Worm (Caenorhabditis elegans) whole organism, young adult: ENCODE results near the gene bgnt-1.4.
A peak's percentile ranks its signal among the peaks of the same experiment; 100 is the strongest.

Experiments used
- B0035.1 ChIP-seq: sonication (generic microtip); optimal IDR thresholded peaks from 2 replicates; lab custom pipeline; 2016; ENCODE audit warnings: missing genetic modification characterization, mild to moderate bottlenecking, missing compliant biosample characterization, missing genotype, missing genetic modification reagents
- F10E7.11 ChIP-seq: sonication (generic microtip); optimal IDR thresholded peaks from 2 replicates; lab custom pipeline; 2017; ENCODE audit warnings: mild to moderate bottlenecking, missing genetic modification characterization, moderate library complexity, missing compliant biosample characterization
- F22D6.2 ChIP-seq: sonication (generic microtip); optimal IDR thresholded peaks from 2 replicates; lab custom pipeline; 2016; ENCODE audit warnings: mild to moderate bottlenecking, missing genetic modification characterization, missing compliant biosample characterization
- F23B12.7 ChIP-seq: sonication (generic microtip); optimal IDR thresholded peaks from 2 replicates; lab custom pipeline; 2017; ENCODE audit warnings: missing genetic modification characterization, mild to moderate bottlenecking, missing compliant biosample characterization, antibody characterized with exemption, moderate library complexity; ENCODE audit not compliant: insufficient read depth
- F37B4.10 ChIP-seq: fragments of 200-800 bp; sonication (Bioruptor generic); IDR thresholded peaks from 2 replicates; pipeline ENCODE4 v1.3.6; 2022; ENCODE audit warnings: missing genetic modification characterization, missing compliant biosample characterization
- F39B2.1 ChIP-seq: fragments of 200-800 bp; sonication (Bioruptor generic); IDR thresholded peaks from 2 replicates; pipeline ENCODE4 v1.3.6; 2022; ENCODE audit warnings: missing genetic modification reagents, missing genetic modification characterization, missing compliant biosample characterization
- F57C9.4 ChIP-seq: sonication (generic microtip); optimal IDR thresholded peaks from 2 replicates; lab custom pipeline; 2017; ENCODE audit warnings: mild to moderate bottlenecking, missing genetic modification characterization, missing compliant biosample characterization
- Y56A3A.18 ChIP-seq: fragments of 200-800 bp; sonication (Bioruptor generic); IDR thresholded peaks from 2 replicates; pipeline ENCODE4 v1.3.6; 2022; ENCODE audit warnings: missing genetic modification reagents, missing genetic modification characterization, missing compliant biosample characterization
- Y79H2A.3 ChIP-seq: fragments of 200-800 bp; sonication (Bioruptor generic); conservative IDR thresholded peaks from 2 replicates; pipeline ENCODE4 v1.3.6; 2022; ENCODE audit warnings: missing genetic modification reagents, missing genetic modification characterization, missing compliant biosample characterization
- Y95B8A.8 ChIP-seq: fragments of 200-800 bp; sonication (Bioruptor generic); IDR thresholded peaks from 2 replicates; pipeline ENCODE4 v1.3.6; 2022; ENCODE audit warnings: missing genetic modification reagents, missing genetic modification characterization, missing compliant biosample characterization
- attf-5 ChIP-seq: fragments of 200-800 bp; sonication (Bioruptor generic); optimal IDR thresholded peaks from 2 replicates; lab custom pipeline; 2018; ENCODE audit warnings: mild to moderate bottlenecking, missing genetic modification characterization, missing compliant biosample characterization
- bed-1 ChIP-seq: fragments of 200-800 bp; sonication (Bioruptor generic); IDR thresholded peaks from 2 replicates; pipeline ENCODE4 v1.3.6; 2022; ENCODE audit warnings: missing genetic modification reagents, missing genetic modification characterization, missing compliant biosample characterization
- ccch-3 ChIP-seq: fragments of 200-800 bp; sonication (Bioruptor generic); optimal IDR thresholded peaks from 2 replicates; lab custom pipeline; 2018; ENCODE audit warnings: mild to moderate bottlenecking, missing genetic modification characterization, missing compliant biosample characterization
- ceh-100 ChIP-seq: fragments of 200-800 bp; sonication (Bioruptor generic); IDR thresholded peaks from 2 replicates; pipeline ENCODE4 v1.3.6; 2022; ENCODE audit warnings: missing genetic modification reagents, missing genetic modification characterization, missing compliant biosample characterization
- ceh-58 ChIP-seq: fragments of 200-800 bp; sonication (Bioruptor generic); IDR thresholded peaks from 2 replicates; pipeline ENCODE4 v1.3.6; 2022; ENCODE audit warnings: missing genetic modification characterization, missing compliant biosample characterization
- ceh-79 ChIP-seq: sonication (generic microtip); optimal IDR thresholded peaks from 2 replicates; lab custom pipeline; 2017; ENCODE audit warnings: mild to moderate bottlenecking, missing genetic modification characterization, missing compliant biosample characterization
- ceh-91 ChIP-seq: fragments of 200-800 bp; sonication (Bioruptor generic); IDR thresholded peaks from 2 replicates; pipeline ENCODE4 v1.3.6; 2022; ENCODE audit warnings: missing genetic modification reagents, missing genetic modification characterization, missing compliant biosample characterization
- die-1 ChIP-seq: sonication (generic microtip); optimal IDR thresholded peaks from 2 replicates; lab custom pipeline; 2016; ENCODE audit warnings: missing genotype, mild to moderate bottlenecking, missing genetic modification characterization, missing compliant biosample characterization
- dox-1 ChIP-seq: fragments of 200-800 bp; sonication (Bioruptor generic); IDR thresholded peaks from 2 replicates; pipeline ENCODE4 v1.3.6; 2022; ENCODE audit warnings: missing genetic modification reagents, missing genetic modification characterization, missing compliant biosample characterization
- dpl-1 ChIP-seq: fragments of 150-350 bp; optimal IDR thresholded peaks from 2 replicates; lab custom pipeline; 2014; ENCODE audit warnings: missing biosample characterization, missing genetic modification reagents, missing genetic modification characterization
- ekl-4 ChIP-seq: fragments of 200-800 bp; sonication (Bioruptor generic); IDR thresholded peaks from 2 replicates; pipeline ENCODE4 v1.3.6; 2022; ENCODE audit warnings: missing genetic modification reagents, missing genetic modification characterization, missing compliant biosample characterization
- ets-4 ChIP-seq: fragments of 200-800 bp; sonication (Bioruptor generic); optimal IDR thresholded peaks from 2 replicates; lab custom pipeline; 2018; ENCODE audit warnings: mild to moderate bottlenecking, missing genetic modification characterization, missing compliant biosample characterization
- fkh-3 ChIP-seq: sonication (generic microtip); optimal IDR thresholded peaks from 2 replicates; lab custom pipeline; 2016; ENCODE audit warnings: mild to moderate bottlenecking, missing genetic modification characterization, missing compliant biosample characterization
- gei-17 ChIP-seq: fragments of 200-800 bp; sonication (Bioruptor generic); optimal IDR thresholded peaks from 2 replicates; lab custom pipeline; 2018; ENCODE audit warnings: mild to moderate bottlenecking, missing genetic modification characterization, missing compliant biosample characterization
- him-1 ChIP-seq: sonication (generic microtip); optimal IDR thresholded peaks from 2 replicates; lab custom pipeline; 2016; ENCODE audit warnings: missing genotype, missing genetic modification reagents, missing genetic modification characterization, missing compliant biosample characterization
- hlh-12 ChIP-seq: sonication (generic microtip); optimal IDR thresholded peaks from 2 replicates; lab custom pipeline; 2016; ENCODE audit warnings: missing genetic modification characterization, missing compliant biosample characterization
- hmg-20 ChIP-seq: fragments of 200-800 bp; sonication (Bioruptor generic); IDR thresholded peaks from 2 replicates; pipeline ENCODE4 v1.3.6; 2022; ENCODE audit warnings: missing genetic modification reagents, missing genetic modification characterization, missing compliant biosample characterization
- let-607 ChIP-seq, 2 experiments: fragments of 200-800 bp in 1 of 2; sonication (Bioruptor generic) in 1 of 2; sonication (generic microtip) in 1 of 2; optimal IDR thresholded peaks; 2 replicates each; lab custom pipeline; 2016 to 2018; ENCODE audit warnings: mild to moderate bottlenecking in 2 of 2, missing compliant biosample characterization in 2 of 2, missing genetic modification characterization in 2 of 2, moderate library complexity in 2 of 2, missing genotype in 1 of 2
- lin-26 ChIP-seq: fragments of 200-800 bp; sonication (Bioruptor generic); IDR thresholded peaks from 2 replicates; pipeline ENCODE4 v1.3.6; 2022; ENCODE audit warnings: missing genetic modification reagents, missing genetic modification characterization, missing compliant biosample characterization
- lin-54 ChIP-seq: fragments of 200-800 bp; sonication (Bioruptor generic); optimal IDR thresholded peaks from 2 replicates; lab custom pipeline; 2018; ENCODE audit warnings: mild to moderate bottlenecking, missing genetic modification characterization, missing compliant biosample characterization
- lsl-1 ChIP-seq: fragments of 200-800 bp; sonication (Bioruptor generic); optimal IDR thresholded peaks from 2 replicates; lab custom pipeline; 2018; ENCODE audit warnings: mild to moderate bottlenecking, missing genetic modification characterization, moderate library complexity, missing compliant biosample characterization
- lsy-27 ChIP-seq: sonication (generic microtip); optimal IDR thresholded peaks from 2 replicates; lab custom pipeline; 2017; ENCODE audit warnings: missing genetic modification characterization, mild to moderate bottlenecking, missing compliant biosample characterization, antibody characterized with exemption, missing genotype, borderline replicate concordance; ENCODE audit not compliant: insufficient read depth
- madf-3 ChIP-seq: fragments of 200-800 bp; sonication (Bioruptor generic); IDR thresholded peaks from 2 replicates; pipeline ENCODE4 v1.3.6; 2022; ENCODE audit warnings: missing genetic modification reagents, missing genetic modification characterization, missing compliant biosample characterization
- mxl-1 ChIP-seq: sonication (generic microtip); optimal IDR thresholded peaks from 2 replicates; lab custom pipeline; 2016; ENCODE audit warnings: missing genetic modification characterization, missing compliant biosample characterization
- nfya-2 ChIP-seq: fragments of 200-800 bp; sonication (Bioruptor generic); IDR thresholded peaks from 2 replicates; pipeline ENCODE4 v1.3.6; 2022; ENCODE audit warnings: missing genetic modification reagents, missing genetic modification characterization, missing compliant biosample characterization
- nhr-179 ChIP-seq: sonication (generic microtip); optimal IDR thresholded peaks from 2 replicates; lab custom pipeline; 2016; ENCODE audit warnings: mild to moderate bottlenecking, missing genetic modification characterization, missing compliant biosample characterization
- repo-1 ChIP-seq: sonication (generic microtip); optimal IDR thresholded peaks from 2 replicates; lab custom pipeline; 2017; ENCODE audit warnings: mild to moderate bottlenecking, missing genetic modification characterization, missing compliant biosample characterization
- rpc-1 ChIP-seq, 2 experiments: fragments of 150-350 bp in 1 of 2; sonication (generic microtip) in 1 of 2; optimal IDR thresholded peaks; 2 replicates each; lab custom pipeline; 2014 to 2018; ENCODE audit warnings: missing biosample characterization in 1 of 2, missing genetic modification characterization in 1 of 2, missing genetic modification reagents in 1 of 2, missing genotype in 1 of 2
- snpc-1.1 ChIP-seq: sonication (generic microtip); optimal IDR thresholded peaks from 2 replicates; lab custom pipeline; 2017; ENCODE audit warnings: missing genetic modification characterization, mild to moderate bottlenecking, missing compliant biosample characterization, antibody characterized with exemption, moderate library complexity, missing genotype, missing genetic modification reagents; ENCODE audit not compliant: insufficient read depth
- snpc-3.4 ChIP-seq: sonication (generic microtip); optimal IDR thresholded peaks from 2 replicates; lab custom pipeline; 2017; ENCODE audit warnings: missing genetic modification characterization, mild to moderate bottlenecking, missing compliant biosample characterization, antibody characterized with exemption, moderate library complexity, missing genotype, missing genetic modification reagents
- sptf-2 ChIP-seq: fragments of 200-800 bp; sonication (Bioruptor generic); optimal IDR thresholded peaks from 2 replicates; lab custom pipeline; 2018; ENCODE audit warnings: mild to moderate bottlenecking, missing genetic modification characterization, missing compliant biosample characterization
- tbx-9 ChIP-seq: sonication (generic microtip); optimal IDR thresholded peaks from 2 replicates; lab custom pipeline; 2016; ENCODE audit warnings: borderline replicate concordance, missing genetic modification characterization, inconsistent platforms, missing compliant biosample characterization
- zfh-2 ChIP-seq: fragments of 200-800 bp; sonication (Bioruptor generic); conservative IDR thresholded peaks from 2 replicates; pipeline ENCODE4 v1.3.6; 2022; ENCODE audit warnings: missing genetic modification reagents, missing genetic modification characterization, missing compliant biosample characterization
- ztf-22 ChIP-seq: fragments of 200-800 bp; sonication (Bioruptor generic); optimal IDR thresholded peaks from 2 replicates; lab custom pipeline; 2018; ENCODE audit warnings: mild to moderate bottlenecking, missing genetic modification characterization, moderate library complexity, missing compliant biosample characterization
- ztf-25 ChIP-seq: fragments of 200-800 bp; sonication (Bioruptor generic); IDR thresholded peaks from 2 replicates; pipeline ENCODE4 v1.3.6; 2022; ENCODE audit warnings: missing genetic modification reagents, missing genetic modification characterization, missing compliant biosample characterization
- ztf-3 ChIP-seq: fragments of 200-800 bp; sonication (Bioruptor generic); optimal IDR thresholded peaks from 2 replicates; lab custom pipeline; 2018; ENCODE audit warnings: mild to moderate bottlenecking, missing genetic modification characterization, missing compliant biosample characterization

bgnt-1.4 gene

ce11 chrV:4731154-4731961 lies 29.4 kb upstream of the bgnt-1.4 start, which contains the start of gene F39G3.3 (continued):
- TF ChIP-seq snpc-1.1 (tag; lab: Kevin White, UChicago) = no peak
- TF ChIP-seq bed-1 (GFP tag; lab: Robert Waterston, UW) = no peak
- TF ChIP-seq ekl-4 (GFP tag; lab: Robert Waterston, UW) = peak; percentile 52; the same call in 1 of the 2 replicates
- TF ChIP-seq tbx-9 (tag; lab: Kevin White, UChicago) = no peak
- no peak for TF ChIP-seq F22D6.2 (tag; lab: Kevin White, UChicago)
- TF ChIP-seq hmg-20 = no peak
- no peak for TF ChIP-seq hlh-12 (tag; lab: Kevin White, UChicago)
- TF ChIP-seq ccch-3 (GFP tag; lab: Kevin White, UChicago) = no peak
- no peak for TF ChIP-seq F57C9.4
- TF ChIP-seq fkh-3 (tag; lab: Kevin White, UChicago) = no peak
- TF ChIP-seq let-607 (tag; optimal IDR thresholded peaks at IDR 0.05; lab: Kevin White, UChicago) = peak in 1 of 2 experiments; percentile 30
- TF ChIP-seq nhr-179 = no peak
- TF ChIP-seq dox-1 (GFP tag; lab: Robert Waterston, UW) = peak; percentile 89
- peak; percentile 30 for TF ChIP-seq die-1 (tag; lab: Kevin White, UChicago)
- TF ChIP-seq snpc-3.4 = no peak
- TF ChIP-seq ztf-22 (GFP tag; lab: Kevin White, UChicago) = no peak
- TF ChIP-seq ztf-25 (GFP tag; lab: Robert Waterston, UW) = no peak
- TF ChIP-seq B0035.1 (tag; lab: Kevin White, UChicago) = no peak
- no peak for TF ChIP-seq ceh-100 (GFP tag; lab: Robert Waterston, UW)
- TF ChIP-seq ceh-58 (GFP tag; lab: Robert Waterston, UW) = no peak
- no peak for TF ChIP-seq ztf-3 (GFP tag; lab: Kevin White, UChicago)
- no peak for TF ChIP-seq madf-3
- TF ChIP-seq F10E7.11 (tag; lab: Kevin White, UChicago) = no peak
- TF ChIP-seq F23B12.7 = peak; percentile 46
- no peak for TF ChIP-seq Y95B8A.8 (GFP tag; lab: Robert Waterston, UW)
- peak; percentile 100 for TF ChIP-seq lsl-1
- peak; percentile 79 for TF ChIP-seq ceh-91 (GFP tag; lab: Robert Waterston, UW)
- TF ChIP-seq F39B2.1 = 0 out of 2 replicates have a peak, but pooled peaks have one; percentile 17
- TF ChIP-seq him-1 = peak; percentile 71
- no peak for TF ChIP-seq nfya-2 (GFP tag; lab: Robert Waterston, UW)
- peak; percentile 83 for TF ChIP-seq lin-54
- TF ChIP-seq dpl-1 (GFP tag; lab: Kevin White, UChicago) = peak; percentile 71
- no peak for TF ChIP-seq sptf-2 (GFP tag; lab: Kevin White, UChicago)
- peak; percentile 41 for TF ChIP-seq mxl-1
- TF ChIP-seq rpc-1 (optimal IDR thresholded peaks at IDR 0.05; lab: Kevin White, UChicago) = peak; percentile 45
- TF ChIP-seq rpc-1 (tag; optimal IDR thresholded peaks at IDR 0.05; lab: Kevin White, UChicago) = no peak
- TF ChIP-seq F37B4.10 (GFP tag; lab: Robert Waterston, UW) = no peak
- peak; percentile 38 for TF ChIP-seq attf-5
- TF ChIP-seq repo-1 (tag; lab: Kevin White, UChicago) = no peak
- 0 out of 2 replicates have a peak, but pooled peaks have one; percentile 24 for TF ChIP-seq Y79H2A.3
- TF ChIP-seq lsy-27 (tag; lab: Kevin White, UChicago) = no peak
- no peak for TF ChIP-seq ceh-79 (tag; lab: Kevin White, UChicago)
- no peak for TF ChIP-seq zfh-2
- TF ChIP-seq ets-4 (GFP tag; lab: Kevin White, UChicago) = no peak
- TF ChIP-seq gei-17 (GFP tag; lab: Kevin White, UChicago) = no peak
- TF ChIP-seq lin-26 = no peak
- TF ChIP-seq Y56A3A.18 = no peak
